Worm (Caenorhabditis elegans) whole organism, L1 larva: ENCODE measurements around the gene dao-6.

Experiments used
- C34B4.2 ChIP-seq: sonication (generic microtip); optimal IDR thresholded peaks from 2 replicates; lab custom pipeline; 2017; ENCODE audit warnings: mild to moderate bottlenecking, missing genetic modification characterization, missing compliant biosample characterization
- Y116A8C.19 ChIP-seq: sonication (generic microtip); optimal IDR thresholded peaks from 2 replicates; lab custom pipeline; 2016; ENCODE audit warnings: missing compliant biosample characterization, missing genetic modification characterization, borderline replicate concordance
- aha-1 ChIP-seq: fragments of 150-350 bp; optimal IDR thresholded peaks from 2 replicates; lab custom pipeline; 2014; ENCODE audit warnings: missing biosample characterization, missing genetic modification characterization
- ama-1 ChIP-seq: fragments of 150-350 bp; optimal IDR thresholded peaks from 2 replicates; lab custom pipeline; 2014
- blmp-1 ChIP-seq: fragments of 150-350 bp; optimal IDR thresholded peaks from 2 replicates; lab custom pipeline; 2014; ENCODE audit warnings: missing biosample characterization, missing genetic modification characterization
- ceh-63 ChIP-seq: fragments of 200-800 bp; sonication (Bioruptor generic); optimal IDR thresholded peaks from 2 replicates; lab custom pipeline; 2018; ENCODE audit warnings: mild to moderate bottlenecking, missing genetic modification characterization, missing compliant biosample characterization
- ceh-82 ChIP-seq, 3 experiments: fragments of 150-350 bp in 1 of 3; sonication (generic microtip) in 2 of 3; optimal IDR thresholded peaks; 2 replicates each; lab custom pipeline; 2014 to 2017; ENCODE audit warnings: missing biosample characterization in 3 of 3, missing genetic modification characterization in 3 of 3
- ceh-90 ChIP-seq: sonication (generic microtip); optimal IDR thresholded peaks from 2 replicates; lab custom pipeline; 2016; ENCODE audit warnings: missing genetic modification characterization, missing compliant biosample characterization
- dsc-1 ChIP-seq: sonication (generic microtip); optimal IDR thresholded peaks from 2 replicates; lab custom pipeline; 2016; ENCODE audit warnings: mild to moderate bottlenecking, missing genetic modification characterization, missing compliant biosample characterization
- efl-1 ChIP-seq, 4 experiments: fragments of 150-350 bp; optimal IDR thresholded peaks in 3 of 4; peaks in 1 of 4; 1 replicate in 1 of 4; 2 replicates in 3 of 4; lab custom pipeline; 2014; ENCODE audit warnings: missing biosample characterization in 2 of 4, missing genetic modification characterization in 2 of 4, missing genetic modification reagents in 2 of 4
- efl-3 ChIP-seq: fragments of 200-800 bp; sonication (Bioruptor generic); optimal IDR thresholded peaks from 2 replicates; lab custom pipeline; 2018; ENCODE audit warnings: mild to moderate bottlenecking, missing genetic modification characterization, missing compliant biosample characterization
- egl-27 ChIP-seq, 2 experiments: fragments of 150-350 bp in 1 of 2; sonication (generic microtip); optimal IDR thresholded peaks; 3 replicates each; lab custom pipeline; 2017 to 2018; ENCODE audit warnings: missing biosample characterization in 2 of 2, missing genetic modification characterization in 2 of 2, missing genetic modification reagents in 2 of 2
- elt-2 ChIP-seq: sonication (generic microtip); optimal IDR thresholded peaks from 2 replicates; lab custom pipeline; 2016; ENCODE audit warnings: missing genetic modification characterization, mild to moderate bottlenecking, inconsistent platforms, missing compliant biosample characterization, missing genetic modification reagents
- fkh-10 ChIP-seq: sonication (generic microtip); optimal IDR thresholded peaks from 2 replicates; lab custom pipeline; 2017; ENCODE audit warnings: missing biosample characterization, missing genetic modification reagents, missing genetic modification characterization
- fkh-8 ChIP-seq: sonication (generic microtip); optimal IDR thresholded peaks from 2 replicates; lab custom pipeline; 2016; ENCODE audit warnings: mild to moderate bottlenecking, missing genetic modification characterization, missing compliant biosample characterization
- fos-1 ChIP-seq: fragments of 150-350 bp; optimal IDR thresholded peaks from 2 replicates; lab custom pipeline; 2014; ENCODE audit warnings: missing biosample characterization, missing genetic modification characterization
- grh-1 ChIP-seq: fragments of 200-800 bp; sonication (Bioruptor generic); IDR thresholded peaks from 2 replicates; pipeline ENCODE4 v1.3.6; 2022; ENCODE audit warnings: missing genetic modification reagents, missing genetic modification characterization, missing compliant biosample characterization
- hpl-2 ChIP-seq: fragments of 150-350 bp; optimal IDR thresholded peaks from 2 replicates; lab custom pipeline; 2014; ENCODE audit warnings: missing biosample characterization, missing genetic modification reagents, missing genetic modification characterization
- irx-1 ChIP-seq: sonication (generic microtip); optimal IDR thresholded peaks from 2 replicates; lab custom pipeline; 2016; ENCODE audit warnings: missing genetic modification characterization, missing compliant biosample characterization
- isw-1 ChIP-seq: fragments of 200-800 bp; sonication (Bioruptor generic); IDR thresholded peaks from 2 replicates; pipeline ENCODE4 v1.3.6; 2022; ENCODE audit warnings: missing genetic modification characterization, missing compliant biosample characterization
- jun-1 ChIP-seq: fragments of 150-350 bp; optimal IDR thresholded peaks from 2 replicates; lab custom pipeline; 2014; ENCODE audit warnings: missing biosample characterization, missing genetic modification reagents, missing genetic modification characterization
- lin-15B ChIP-seq: fragments of 150-350 bp; sonication (generic microtip); optimal IDR thresholded peaks from 3 replicates; lab custom pipeline; 2014; ENCODE audit warnings: missing biosample characterization, missing genetic modification characterization
- lin-35 ChIP-seq, 2 experiments: fragments of 150-350 bp; optimal IDR thresholded peaks; 2 replicates each; lab custom pipeline; 2014; ENCODE audit warnings: missing biosample characterization in 2 of 2, missing genetic modification characterization in 2 of 2, missing genetic modification reagents in 2 of 2
- lir-3 ChIP-seq: sonication (generic microtip); optimal IDR thresholded peaks from 2 replicates; lab custom pipeline; 2016; ENCODE audit warnings: mild to moderate bottlenecking, missing genetic modification characterization, moderate library complexity, missing compliant biosample characterization; ENCODE audit not compliant: poor library complexity
- lsy-2 ChIP-seq, 2 experiments: fragments of 150-350 bp; optimal IDR thresholded peaks; 2 replicates each; lab custom pipeline; 2014; ENCODE audit warnings: missing biosample characterization in 2 of 2, missing genetic modification characterization in 2 of 2
- mef-2 ChIP-seq: fragments of 150-350 bp; optimal IDR thresholded peaks from 2 replicates; lab custom pipeline; 2014; ENCODE audit warnings: missing biosample characterization, missing genetic modification characterization
- nhr-12 ChIP-seq: sonication (generic microtip); optimal IDR thresholded peaks from 2 replicates; lab custom pipeline; 2017; ENCODE audit warnings: missing biosample characterization, missing genetic modification characterization
- nhr-237 ChIP-seq: fragments of 150-350 bp; optimal IDR thresholded peaks from 2 replicates; lab custom pipeline; 2014; ENCODE audit warnings: missing biosample characterization, missing genetic modification characterization
- nhr-71 ChIP-seq: sonication (generic microtip); optimal IDR thresholded peaks from 2 replicates; lab custom pipeline; 2016; ENCODE audit warnings: mild to moderate bottlenecking, missing genetic modification characterization, moderate library complexity, missing compliant biosample characterization
- nhr-76 ChIP-seq: sonication (generic microtip); optimal IDR thresholded peaks from 2 replicates; lab custom pipeline; 2017; ENCODE audit warnings: missing biosample characterization, missing genetic modification characterization
- nhr-77 ChIP-seq: fragments of 150-350 bp; optimal IDR thresholded peaks from 2 replicates; lab custom pipeline; 2014; ENCODE audit warnings: missing biosample characterization, missing genetic modification characterization
- nhr-84 ChIP-seq: sonication (generic microtip); optimal IDR thresholded peaks from 2 replicates; lab custom pipeline; 2017; ENCODE audit warnings: missing biosample characterization, missing genetic modification characterization
- pqm-1 ChIP-seq: sonication (generic microtip); optimal IDR thresholded peaks from 3 replicates; lab custom pipeline; 2017; ENCODE audit warnings: missing biosample characterization, missing genetic modification characterization
- rnt-1 ChIP-seq: sonication (generic microtip); optimal IDR thresholded peaks from 2 replicates; lab custom pipeline; 2016; ENCODE audit warnings: mild to moderate bottlenecking, missing genetic modification characterization, moderate library complexity, missing compliant biosample characterization
- snpc-4 ChIP-seq: fragments of 150-350 bp; optimal IDR thresholded peaks from 2 replicates; lab custom pipeline; 2014; ENCODE audit warnings: missing biosample characterization, missing genetic modification characterization
- snu-23 ChIP-seq: sonication (generic microtip); optimal IDR thresholded peaks from 2 replicates; lab custom pipeline; 2016; ENCODE audit warnings: missing genetic modification characterization, missing compliant biosample characterization
- swsn-7 ChIP-seq: sonication (generic microtip); optimal IDR thresholded peaks from 2 replicates; lab custom pipeline; 2016; ENCODE audit warnings: missing genetic modification characterization, missing compliant biosample characterization
- unc-130 ChIP-seq: fragments of 150-350 bp; optimal IDR thresholded peaks from 2 replicates; lab custom pipeline; 2017; ENCODE audit warnings: missing biosample characterization, missing genetic modification characterization, inconsistent platforms
- unc-30 ChIP-seq: sonication (generic microtip); optimal IDR thresholded peaks from 2 replicates; lab custom pipeline; 2017; ENCODE audit warnings: missing biosample characterization, missing genetic modification characterization
- unc-62 ChIP-seq: fragments of 150-350 bp; optimal IDR thresholded peaks from 2 replicates; lab custom pipeline; 2014; ENCODE audit warnings: missing biosample characterization, missing genetic modification reagents, missing genetic modification characterization
- unc-86 ChIP-seq: sonication (generic microtip); optimal IDR thresholded peaks from 2 replicates; lab custom pipeline; 2016; ENCODE audit warnings: missing genetic modification characterization, missing compliant biosample characterization
- xbp-1 ChIP-seq: sonication (generic microtip); optimal IDR thresholded peaks from 2 replicates; lab custom pipeline; 2016; ENCODE audit warnings: missing genetic modification characterization, missing compliant biosample characterization
- zag-1 ChIP-seq: fragments of 150-350 bp; optimal IDR thresholded peaks from 2 replicates; lab custom pipeline; 2014; ENCODE audit warnings: missing biosample characterization, missing genetic modification characterization
- ztf-11 ChIP-seq, 2 experiments: sonication (generic microtip); optimal IDR thresholded peaks; 2 replicates each; lab custom pipeline; 2016 to 2017; ENCODE audit warnings: missing genetic modification characterization in 2 of 2, missing biosample characterization in 1 of 2, missing compliant biosample characterization in 1 of 2
- ztf-4 ChIP-seq: fragments of 150-350 bp; optimal IDR thresholded peaks from 2 replicates; lab custom pipeline; 2014; ENCODE audit warnings: missing biosample characterization, missing genetic modification characterization

Gene dao-6

DNA sequence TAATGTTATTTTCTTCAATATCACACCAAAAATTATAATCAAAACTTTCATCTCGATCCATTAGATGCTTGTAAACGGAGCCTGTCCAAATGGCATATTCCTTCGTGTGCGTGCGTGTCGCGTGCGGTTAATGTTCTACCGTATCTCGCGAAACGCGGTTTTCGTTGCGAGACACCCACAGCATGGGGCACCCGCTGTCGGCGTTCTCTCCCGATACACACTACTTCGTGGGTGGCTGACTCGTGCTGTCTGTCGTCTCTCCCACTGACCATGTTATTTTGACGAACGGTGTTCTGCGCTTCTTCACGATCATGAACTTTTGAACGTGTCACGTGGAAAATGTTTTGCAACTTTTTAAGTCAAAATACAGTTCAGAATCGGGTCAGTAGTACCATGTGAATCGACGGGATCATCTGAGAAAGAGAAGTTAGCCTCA lies 29.5 kb upstream of the dao-6 start (continued):
- TF ChIP-seq lir-3 = peak; percentile 89
- TF ChIP-seq snpc-4 (tag; lab: Kevin White, UChicago) = peak; percentile 84
- peak; percentile 69 for TF ChIP-seq nhr-12 (tag; lab: Kevin White, UChicago)
- TF ChIP-seq dsc-1 (tag; lab: Kevin White, UChicago) = peak; percentile 98
- TF ChIP-seq isw-1 = peak; percentile 98
- peak; percentile 97 for TF ChIP-seq xbp-1
- TF ChIP-seq unc-86 = peak; percentile 99
- TF ChIP-seq ztf-4 = peak; percentile 99
- TF ChIP-seq mef-2 (tag; lab: Kevin White, UChicago) = peak; percentile 86
- TF ChIP-seq efl-3 (GFP tag; lab: Kevin White, UChicago) = peak; percentile 87
- peak; percentile 98 for TF ChIP-seq ama-1 (lab: Kevin White, UChicago)
- TF ChIP-seq nhr-84 (tag; lab: Kevin White, UChicago) = no peak
- peak; percentile 85 for TF ChIP-seq zag-1 (tag; lab: Kevin White, UChicago)
- no peak for TF ChIP-seq nhr-76 (tag; lab: Kevin White, UChicago)
- TF ChIP-seq ztf-11 (tag; optimal IDR thresholded peaks at IDR 0.05; lab: Kevin White, UChicago) = peak; percentile 36 to 97
- peak; percentile 99 for TF ChIP-seq fkh-8 (tag; lab: Kevin White, UChicago)
- TF ChIP-seq ceh-63 = peak; percentile 34
- no peak for TF ChIP-seq pqm-1 (tag; lab: Kevin White, UChicago)
- TF ChIP-seq swsn-7 (tag; lab: Kevin White, UChicago) = peak; percentile 99
- peak; percentile 79 for TF ChIP-seq lin-15B (tag; lab: Kevin White, UChicago)
- TF ChIP-seq nhr-71 (tag; lab: Kevin White, UChicago) = peak; percentile 100
- TF ChIP-seq fos-1 (tag; lab: Kevin White, UChicago) = peak; percentile 89
- no peak for TF ChIP-seq blmp-1 (tag; lab: Kevin White, UChicago)
- TF ChIP-seq hpl-2 (GFP tag; lab: Kevin White, UChicago) = peak; percentile 89
- peak; percentile 22 for TF ChIP-seq ceh-90 (tag; lab: Kevin White, UChicago)
- TF ChIP-seq nhr-237 (tag; lab: Kevin White, UChicago) = peak; percentile 89
- peak; percentile 96 for TF ChIP-seq irx-1 (tag; lab: Kevin White, UChicago)
- TF ChIP-seq nhr-77 = peak; percentile 95
- peak; percentile 90 to 98 (median 97) for TF ChIP-seq ceh-82 (tag; optimal IDR thresholded peaks at IDR 0.05; lab: Kevin White, UChicago)
- peak; percentile 99 for TF ChIP-seq snu-23 (GFP tag; lab: Kevin White, UChicago)
- no peak for TF ChIP-seq unc-30 (tag; lab: Kevin White, UChicago)
- TF ChIP-seq fkh-10 (GFP tag; lab: Kevin White, UChicago) = peak; percentile 94
- peak; percentile 98 for TF ChIP-seq grh-1 (GFP tag; lab: Robert Waterston, UW)
- peak; percentile 95 for TF ChIP-seq elt-2
- TF ChIP-seq egl-27 (tag; optimal IDR thresholded peaks at IDR 0.05; lab: Kevin White, UChicago) = peak in 1 of 2 experiments; percentile 24
- TF ChIP-seq Y116A8C.19 = no peak
- TF ChIP-seq unc-130 (tag; lab: Kevin White, UChicago) = peak; percentile 96
- peak; percentile 90 to 92 for TF ChIP-seq lin-35 (GFP tag; optimal IDR thresholded peaks at IDR 0.05; lab: Kevin White, UChicago)
- TF ChIP-seq lsy-2 (tag; optimal IDR thresholded peaks at IDR 0.05; lab: Kevin White, UChicago) = peak; percentile 100
- peak; percentile 98 for TF ChIP-seq jun-1
- TF ChIP-seq unc-62 (GFP tag; lab: Kevin White, UChicago) = peak; percentile 74
- peak; percentile 92 to 96 for TF ChIP-seq efl-1 (optimal IDR thresholded peaks at IDR 0.05; lab: Kevin White, UChicago)
- TF ChIP-seq efl-1 (GFP tag; optimal IDR thresholded peaks at IDR 0.05 in 1 of 2; lab: Kevin White, UChicago) = peak; percentile 81 to 99
- peak; percentile 43 for TF ChIP-seq C34B4.2 (tag; lab: Kevin White, UChicago)
- peak; percentile 98 for TF ChIP-seq rnt-1 (tag; lab: Kevin White, UChicago)
- TF ChIP-seq aha-1 = peak; percentile 68
